Worm (Caenorhabditis elegans) whole organism, late embryonic: Measurements from ENCODE around the gene pgl-1.

ENCODE experiments used
- C08G9.2 ChIP-seq: sonication (generic microtip); optimal IDR thresholded peaks from 2 replicates; lab custom pipeline; 2016; ENCODE audit warnings: mild to moderate bottlenecking, missing genetic modification characterization, moderate library complexity, missing compliant biosample characterization
- C38D4.7 ChIP-seq: fragments of 200-800 bp; sonication (Bioruptor generic); optimal IDR thresholded peaks from 2 replicates; lab custom pipeline; 2018; ENCODE audit warnings: mild to moderate bottlenecking, missing genetic modification characterization, moderate library complexity, missing compliant biosample characterization
- K02D7.2 ChIP-seq: sonication (generic microtip); optimal IDR thresholded peaks from 2 replicates; lab custom pipeline; 2017; ENCODE audit warnings: mild to moderate bottlenecking, missing genetic modification characterization, missing compliant biosample characterization
- T23F11.4 ChIP-seq: fragments of 200-800 bp; sonication (Bioruptor generic); optimal IDR thresholded peaks from 2 replicates; lab custom pipeline; 2018; ENCODE audit warnings: mild to moderate bottlenecking, missing genetic modification characterization, missing compliant biosample characterization
- Y22D7AL.16 ChIP-seq: sonication (generic microtip); optimal IDR thresholded peaks from 2 replicates; lab custom pipeline; 2016; ENCODE audit warnings: missing genetic modification characterization, missing compliant biosample characterization
- ahr-1 ChIP-seq: sonication (generic microtip); optimal IDR thresholded peaks from 2 replicates; lab custom pipeline; 2016; ENCODE audit warnings: missing genetic modification characterization, missing compliant biosample characterization
- ama-1 ChIP-seq: fragments of 150-350 bp; optimal IDR thresholded peaks from 2 replicates; lab custom pipeline; 2014
- ceh-14 ChIP-seq: sonication (generic microtip); optimal IDR thresholded peaks from 2 replicates; lab custom pipeline; 2016; ENCODE audit warnings: missing genotype, missing genetic modification characterization, missing compliant biosample characterization
- ceh-19 ChIP-seq: fragments of 200-800 bp; sonication (Bioruptor generic); optimal IDR thresholded peaks from 2 replicates; lab custom pipeline; 2018; ENCODE audit warnings: mild to moderate bottlenecking, missing genetic modification characterization, missing compliant biosample characterization
- ceh-2 ChIP-seq: sonication (generic microtip); optimal IDR thresholded peaks from 2 replicates; lab custom pipeline; 2016; ENCODE audit warnings: missing genotype, missing genetic modification characterization, missing compliant biosample characterization
- ceh-24 ChIP-seq: sonication (generic microtip); optimal IDR thresholded peaks from 2 replicates; lab custom pipeline; 2016; ENCODE audit warnings: mild to moderate bottlenecking, missing genetic modification characterization, missing compliant biosample characterization
- ceh-30 ChIP-seq: fragments of 150-350 bp; optimal IDR thresholded peaks from 2 replicates; lab custom pipeline; 2014; ENCODE audit warnings: missing biosample characterization, missing genetic modification characterization
- ceh-31 ChIP-seq: sonication (generic microtip); optimal IDR thresholded peaks from 2 replicates; lab custom pipeline; 2016; ENCODE audit warnings: missing genetic modification characterization, missing compliant biosample characterization
- ceh-48 ChIP-seq: sonication (generic microtip); optimal IDR thresholded peaks from 2 replicates; lab custom pipeline; 2016; ENCODE audit warnings: missing genetic modification characterization, inconsistent platforms, missing compliant biosample characterization
- ceh-6 ChIP-seq: fragments of 200-800 bp; sonication (Bioruptor generic); optimal IDR thresholded peaks from 2 replicates; lab custom pipeline; 2018; ENCODE audit warnings: mild to moderate bottlenecking, missing genetic modification characterization, missing compliant biosample characterization
- dmd-4 ChIP-seq: sonication (generic microtip); optimal IDR thresholded peaks from 2 replicates; lab custom pipeline; 2016; ENCODE audit warnings: borderline replicate concordance, missing genetic modification characterization, missing compliant biosample characterization
- dve-1 ChIP-seq: sonication (generic microtip); optimal IDR thresholded peaks from 2 replicates; lab custom pipeline; 2017; ENCODE audit warnings: antibody characterized with exemption, mild to moderate bottlenecking, missing genetic modification characterization, missing compliant biosample characterization
- elt-2 ChIP-seq: sonication (generic microtip); optimal IDR thresholded peaks from 2 replicates; lab custom pipeline; 2016; ENCODE audit warnings: missing genetic modification reagents, missing genetic modification characterization, missing compliant biosample characterization
- elt-4 ChIP-seq: sonication (generic microtip); optimal IDR thresholded peaks from 2 replicates; lab custom pipeline; 2016; ENCODE audit warnings: missing genetic modification characterization, missing compliant biosample characterization
- eyg-1 ChIP-seq: sonication (generic microtip); optimal IDR thresholded peaks from 2 replicates; lab custom pipeline; 2016; ENCODE audit warnings: missing genotype, missing genetic modification characterization, missing compliant biosample characterization
- fkh-10 ChIP-seq: fragments of 150-350 bp; optimal IDR thresholded peaks from 2 replicates; lab custom pipeline; 2014; ENCODE audit warnings: missing biosample characterization, missing genetic modification reagents, missing genetic modification characterization
- fkh-6 ChIP-seq: sonication (generic microtip); optimal IDR thresholded peaks from 2 replicates; lab custom pipeline; 2016; ENCODE audit warnings: missing genetic modification characterization, missing compliant biosample characterization
- hlh-13 ChIP-seq: fragments of 200-800 bp; sonication (Bioruptor generic); optimal IDR thresholded peaks from 2 replicates; lab custom pipeline; 2018; ENCODE audit warnings: mild to moderate bottlenecking, missing genetic modification characterization, missing compliant biosample characterization
- hlh-15 ChIP-seq: sonication (generic microtip); optimal IDR thresholded peaks from 2 replicates; lab custom pipeline; 2016; ENCODE audit warnings: missing genetic modification characterization, missing compliant biosample characterization
- hlh-30 ChIP-seq: sonication (generic microtip); optimal IDR thresholded peaks from 2 replicates; lab custom pipeline; 2017; ENCODE audit warnings: antibody characterized with exemption, missing genetic modification characterization, missing compliant biosample characterization; ENCODE audit not compliant: insufficient read depth
- hlh-6 ChIP-seq: sonication (generic microtip); optimal IDR thresholded peaks from 2 replicates; lab custom pipeline; 2016; ENCODE audit warnings: missing genotype, missing genetic modification characterization, missing compliant biosample characterization
- hlh-8 ChIP-seq: sonication (generic microtip); optimal IDR thresholded peaks from 2 replicates; lab custom pipeline; 2016; ENCODE audit warnings: missing genotype, missing genetic modification characterization, missing compliant biosample characterization
- lim-6 ChIP-seq: sonication (generic microtip); optimal IDR thresholded peaks from 2 replicates; lab custom pipeline; 2016; ENCODE audit warnings: missing genetic modification characterization, missing compliant biosample characterization
- lin-11 ChIP-seq: fragments of 200-800 bp; sonication (Bioruptor generic); optimal IDR thresholded peaks from 2 replicates; lab custom pipeline; 2018; ENCODE audit warnings: mild to moderate bottlenecking, missing genetic modification characterization, missing compliant biosample characterization
- nfya-1 ChIP-seq: sonication (generic microtip); optimal IDR thresholded peaks from 2 replicates; lab custom pipeline; 2017; ENCODE audit warnings: missing genetic modification characterization, mild to moderate bottlenecking, missing compliant biosample characterization, antibody characterized with exemption, moderate library complexity
- npax-4 ChIP-seq: sonication (generic microtip); optimal IDR thresholded peaks from 2 replicates; lab custom pipeline; 2016; ENCODE audit warnings: missing genetic modification characterization, missing compliant biosample characterization
- pag-3 ChIP-seq: sonication (generic microtip); optimal IDR thresholded peaks from 2 replicates; lab custom pipeline; 2016; ENCODE audit warnings: missing compliant biosample characterization, missing genetic modification characterization, borderline replicate concordance
- pax-1 ChIP-seq: fragments of 150-350 bp; optimal IDR thresholded peaks from 2 replicates; lab custom pipeline; 2014; ENCODE audit warnings: missing biosample characterization, missing genetic modification characterization
- pha-2 ChIP-seq: sonication (generic microtip); optimal IDR thresholded peaks from 2 replicates; lab custom pipeline; 2017; ENCODE audit warnings: mild to moderate bottlenecking, missing genetic modification characterization, missing compliant biosample characterization
- pros-1 ChIP-seq: fragments of 150-350 bp; optimal IDR thresholded peaks from 2 replicates; lab custom pipeline; 2014; ENCODE audit warnings: missing biosample characterization, missing genetic modification reagents, missing genetic modification characterization
- sdc-2 ChIP-seq: sonication (generic microtip); optimal IDR thresholded peaks from 2 replicates; lab custom pipeline; 2016; ENCODE audit warnings: missing genotype, missing genetic modification characterization, missing compliant biosample characterization
- tbx-2 ChIP-seq: sonication (generic microtip); optimal IDR thresholded peaks from 2 replicates; lab custom pipeline; 2016; ENCODE audit warnings: missing genetic modification characterization, missing compliant biosample characterization
- unc-3 ChIP-seq, 2 experiments: fragments of 200-800 bp in 1 of 2; sonication (Bioruptor generic) in 1 of 2; sonication (generic microtip) in 1 of 2; conservative IDR thresholded peaks in 1 of 2; optimal IDR thresholded peaks in 1 of 2; 2 replicates each; pipeline versions ENCODE4 v1.3.6 to Lab custom; 2016 to 2022; ENCODE audit warnings: missing compliant biosample characterization in 2 of 2, missing genetic modification characterization in 2 of 2, missing genetic modification reagents in 1 of 2
- unc-55 ChIP-seq: sonication (generic microtip); optimal IDR thresholded peaks from 2 replicates; lab custom pipeline; 2017; ENCODE audit warnings: missing biosample characterization, missing genetic modification reagents, missing genetic modification characterization
- unc-86 ChIP-seq: sonication (generic microtip); optimal IDR thresholded peaks from 2 replicates; lab custom pipeline; 2016; ENCODE audit warnings: missing genetic modification characterization, missing compliant biosample characterization
- ztf-16 ChIP-seq: sonication (generic microtip); optimal IDR thresholded peaks from 2 replicates; lab custom pipeline; 2017; ENCODE audit warnings: missing genetic modification characterization, missing compliant biosample characterization

Gene pgl-1

DNA sequence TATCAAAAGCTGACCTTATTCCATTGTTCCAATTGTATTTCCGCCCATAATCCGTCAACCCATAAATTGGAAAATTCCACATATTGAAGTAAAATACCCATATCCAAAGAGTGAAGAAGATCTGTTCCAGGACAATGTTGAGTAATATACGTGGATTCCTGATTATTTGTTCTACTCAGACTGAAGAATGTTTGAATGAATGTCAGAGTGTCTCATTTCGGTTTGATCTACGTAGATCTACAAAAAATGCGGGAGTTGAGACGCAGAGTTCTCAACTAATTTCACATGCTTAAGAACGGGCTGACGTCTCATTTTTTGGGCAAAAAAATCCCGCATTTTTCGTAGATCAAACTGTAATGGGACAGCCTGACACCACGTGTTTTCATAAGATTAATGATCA, 4.7 kb downstream of the pgl-1 start, which contains the start of gene nhr-249:
TSS of gene nhr-249 (minus strand) at position 101 of the 400 bp plus-strand sequence.
- TF ChIP-seq ceh-14 (tag; lab: Kevin White, UChicago) (no peak), ceh-30 (tag; lab: Kevin White, UChicago) (no peak), hlh-30 (tag; lab: Kevin White, UChicago) (no peak), ahr-1 (tag; lab: Kevin White, UChicago) (no peak), unc-55 (GFP tag; lab: Kevin White, UChicago) (no peak), pax-1 (no peak), C38D4.7 (GFP tag; lab: Kevin White, UChicago) (no peak), ceh-19 (GFP tag; lab: Kevin White, UChicago) (no peak), ceh-48 (no peak), ceh-31 (tag; lab: Kevin White, UChicago) (no peak), C08G9.2 (tag; lab: Kevin White, UChicago) (no peak), dve-1 (tag; lab: Kevin White, UChicago) (no peak), nfya-1 (tag; lab: Kevin White, UChicago) (no peak), eyg-1 (tag; lab: Kevin White, UChicago) (no peak), unc-86 (no peak)
- TF ChIP-seq, all 69 proteins: peak for 0

DNA sequence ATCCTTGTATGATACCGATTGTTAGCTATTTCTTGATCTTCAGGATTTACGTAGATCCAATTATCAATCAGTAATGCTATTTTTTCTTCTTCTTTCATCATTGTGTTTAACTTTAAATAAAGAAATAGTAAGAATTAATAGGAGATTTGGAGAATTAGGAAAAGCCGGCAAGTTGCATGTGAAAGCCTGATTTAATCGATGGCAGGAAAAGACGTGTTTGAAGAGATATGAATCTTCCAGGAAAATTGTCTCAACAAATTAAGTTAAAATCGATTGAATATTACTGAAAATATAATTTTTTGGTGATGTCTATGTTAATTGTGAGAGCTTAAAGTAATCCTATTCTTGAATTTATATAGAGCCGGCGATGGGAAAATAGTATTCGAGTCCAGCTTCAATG, 5.9 kb downstream of the pgl-1 start, which contains the start of gene ZK381.62:
TSS of gene ZK381.62 (minus strand) at position 101 of the 400 bp plus-strand sequence.
- TF ChIP-seq npax-4 (no peak), hlh-8 (tag; lab: Kevin White, UChicago) (no peak), ceh-48 (no peak), pros-1 (no peak), Y22D7AL.16 (no peak), dve-1 (tag; lab: Kevin White, UChicago) (no peak), nfya-1 (tag; lab: Kevin White, UChicago) (no peak), eyg-1 (tag; lab: Kevin White, UChicago) (no peak), unc-86 (no peak), lim-6 (no peak), C08G9.2 (tag; lab: Kevin White, UChicago) (no peak), ceh-31 (tag; lab: Kevin White, UChicago) (no peak), ama-1 (lab: Kevin White, UChicago) (no peak), pax-1 (no peak), C38D4.7 (GFP tag; lab: Kevin White, UChicago) (no peak), T23F11.4 (no peak), fkh-10 (no peak), ceh-2 (tag; lab: Kevin White, UChicago) (no peak)
- TF ChIP-seq, all 69 proteins: peak for 0

DNA sequence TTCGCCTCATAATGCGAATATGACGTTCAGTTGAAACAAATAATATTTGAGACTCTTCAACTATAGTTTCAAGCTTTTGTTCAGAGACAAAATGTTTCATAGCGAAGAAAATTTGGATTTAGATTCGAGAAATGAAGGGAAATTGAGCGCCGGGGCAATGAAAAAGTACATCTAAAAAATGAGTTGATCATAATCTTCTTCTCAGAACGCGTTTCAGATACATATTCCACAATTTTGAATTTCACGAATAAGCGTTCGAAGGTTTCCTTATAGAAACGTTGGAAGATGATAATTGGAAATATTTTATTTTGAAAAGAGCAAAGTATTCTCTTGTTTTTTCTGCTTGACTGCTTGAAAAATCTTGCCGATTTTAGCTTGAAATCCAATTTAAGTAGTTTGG, 6.8 kb downstream of the pgl-1 start, which contains the start of gene ZK381.8:
TSS of gene ZK381.8 (minus strand) at position 101 of the 400 bp plus-strand sequence.
- no peak for TF ChIP-seq ceh-30 (tag; lab: Kevin White, UChicago)
- TF ChIP-seq ztf-16, result no peak
- TF ChIP-seq fkh-10, result no peak
- TF ChIP-seq hlh-15 (tag; lab: Kevin White, UChicago), result no peak
- TF ChIP-seq elt-4 (tag; lab: Kevin White, UChicago), result no peak
- no peak for TF ChIP-seq ceh-6 (GFP tag; lab: Kevin White, UChicago)
- TF ChIP-seq fkh-6, result no peak
- no peak for TF ChIP-seq elt-2
- TF ChIP-seq ceh-24, result no peak
- TF ChIP-seq ama-1 (lab: Kevin White, UChicago), result no peak
- no peak for TF ChIP-seq pros-1
- no peak for TF ChIP-seq K02D7.2 (tag; lab: Kevin White, UChicago)
- no peak for TF ChIP-seq dmd-4
- TF ChIP-seq unc-3 (GFP tag; conservative IDR thresholded peaks at IDR 0.05; lab: Robert Waterston, UW), result no peak
- TF ChIP-seq unc-3 (tag; optimal IDR thresholded peaks at IDR 0.05; lab: Kevin White, UChicago), result no peak
- TF ChIP-seq, all 69 proteins: peak for 0

DNA sequence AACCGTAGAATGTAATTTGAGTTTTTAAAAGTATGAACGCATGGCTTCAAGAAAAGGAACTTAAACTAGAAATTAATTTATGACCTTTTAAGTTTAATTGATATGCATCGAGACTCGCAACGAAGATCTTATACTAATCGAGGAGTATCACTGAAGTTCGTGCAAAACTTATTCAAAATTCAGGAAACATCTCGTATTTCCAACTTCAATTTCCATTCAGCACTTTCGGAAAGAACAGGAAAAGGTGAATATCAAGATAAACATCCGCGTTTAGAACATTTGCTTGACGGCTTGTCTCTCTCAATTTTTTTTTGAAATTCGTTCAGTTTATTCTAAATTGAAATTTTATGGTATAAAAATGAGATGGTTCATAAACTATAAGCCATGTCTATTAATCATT, 11.9 kb downstream of the pgl-1 start, which contains the start of gene ZK381.2:
TSS of gene ZK381.2 (plus strand) at position 301 of the 400 bp plus-strand sequence.
- TF ChIP-seq eyg-1 (tag; lab: Kevin White, UChicago) (no peak), pha-2 (tag; lab: Kevin White, UChicago) (no peak), hlh-6 (tag; lab: Kevin White, UChicago) (no peak), sdc-2 (no peak), pag-3 (tag; lab: Kevin White, UChicago) (no peak), lin-11 (no peak), dmd-4 (no peak), C08G9.2 (tag; lab: Kevin White, UChicago) (no peak), fkh-6 (no peak), tbx-2 (no peak), hlh-13 (no peak), unc-3 (GFP tag; conservative IDR thresholded peaks at IDR 0.05; lab: Robert Waterston, UW) (no peak), unc-3 (tag; optimal IDR thresholded peaks at IDR 0.05; lab: Kevin White, UChicago) (no peak)
- TF ChIP-seq, all 69 proteins: peak for 0
